Fruit fly (Drosophila melanogaster) whole organism, embryonic: ENCODE results near the gene ZnT86D.

Source experiments
- ATbp ChIP-seq: fragments of 200-800 bp; sonication (Bioruptor generic); optimal IDR thresholded peaks from 2 replicates; lab custom pipeline; 2017; ENCODE audit warnings: missing biosample characterization, mild to moderate bottlenecking, missing genetic modification characterization, missing genetic modification reagents
- Abd-B ChIP-seq: fragments of 200-800 bp; sonication (Bioruptor generic); optimal IDR thresholded peaks from 2 replicates; lab custom pipeline; 2018; ENCODE audit warnings: missing biosample characterization, mild to moderate bottlenecking, missing genetic modification characterization, moderate library complexity
- Asciz ChIP-seq: fragments of 200-800 bp; sonication (Bioruptor generic); optimal IDR thresholded peaks from 2 replicates; lab custom pipeline; 2017; ENCODE audit warnings: missing biosample characterization, mild to moderate bottlenecking, missing genetic modification characterization, missing genetic modification reagents
- B-H1 ChIP-seq: fragments of 200-800 bp; sonication (Bioruptor generic); IDR thresholded peaks from 3 replicates; pipeline ENCODE4 v1.3.6; 2022; ENCODE audit warnings: missing biosample characterization, missing genetic modification characterization
- CG10274 ChIP-seq: fragments of 200-800 bp; sonication (Bioruptor generic); optimal IDR thresholded peaks from 3 replicates; lab custom pipeline; 2017; ENCODE audit warnings: missing biosample characterization, mild to moderate bottlenecking, missing genetic modification characterization
- CG10543 ChIP-seq: fragments of 200-800 bp; sonication (Bioruptor generic); optimal IDR thresholded peaks from 3 replicates; lab custom pipeline; 2017; ENCODE audit warnings: missing biosample characterization, mild to moderate bottlenecking, missing genetic modification characterization, moderate library complexity
- CG12071 ChIP-seq: fragments of 200-800 bp; sonication (Bioruptor generic); optimal IDR thresholded peaks from 3 replicates; lab custom pipeline; 2018; ENCODE audit warnings: missing biosample characterization, mild to moderate bottlenecking, missing genetic modification characterization
- CG13287 ChIP-seq: fragments of 200-800 bp; sonication (Bioruptor generic); IDR thresholded peaks from 2 replicates; pipeline ENCODE4 v1.3.6; 2022; ENCODE audit warnings: missing biosample characterization, missing genetic modification characterization; ENCODE audit not compliant: partially characterized antibody
- CG13775 ChIP-seq: fragments of 200-800 bp; sonication (Bioruptor generic); optimal IDR thresholded peaks from 3 replicates; lab custom pipeline; 2017; ENCODE audit warnings: missing biosample characterization, mild to moderate bottlenecking, missing genetic modification characterization
- CG17359 ChIP-seq: fragments of 200-800 bp; sonication (Bioruptor generic); optimal IDR thresholded peaks from 3 replicates; lab custom pipeline; 2018; ENCODE audit warnings: missing biosample characterization, mild to moderate bottlenecking, missing genetic modification characterization, moderate library complexity
- CG17385 ChIP-seq: fragments of 200-800 bp; sonication (Bioruptor generic); optimal IDR thresholded peaks from 3 replicates; lab custom pipeline; 2018; ENCODE audit warnings: missing biosample characterization, mild to moderate bottlenecking, missing genetic modification characterization
- CG18764 ChIP-seq: fragments of 200-800 bp; sonication (Bioruptor generic); optimal IDR thresholded peaks from 3 replicates; lab custom pipeline; 2016; ENCODE audit warnings: missing biosample characterization, missing genetic modification characterization
- CG2678 ChIP-seq: fragments of 200-800 bp; sonication (Bioruptor generic); optimal IDR thresholded peaks from 3 replicates; lab custom pipeline; 2019; ENCODE audit warnings: missing biosample characterization, mild to moderate bottlenecking, missing genetic modification characterization, moderate library complexity
- CG30020 ChIP-seq: fragments of 200-800 bp; optimal IDR thresholded peaks from 2 replicates; lab custom pipeline; 2019; ENCODE audit warnings: missing biosample characterization, mild to moderate bottlenecking, missing genetic modification characterization, moderate library complexity
- CG6813 ChIP-seq: fragments of 200-800 bp; sonication (Bioruptor generic); optimal IDR thresholded peaks from 2 replicates; lab custom pipeline; 2017; ENCODE audit warnings: missing biosample characterization, missing genetic modification characterization, mild to moderate bottlenecking, moderate library complexity, missing genetic modification reagents
- CG7928 ChIP-seq: fragments of 200-800 bp; sonication (Bioruptor generic); optimal IDR thresholded peaks from 2 replicates; lab custom pipeline; 2017; ENCODE audit warnings: missing biosample characterization, mild to moderate bottlenecking, missing genetic modification characterization
- CG8359 ChIP-seq: fragments of 200-800 bp; sonication (Bioruptor generic); optimal IDR thresholded peaks from 2 replicates; lab custom pipeline; 2017; ENCODE audit warnings: missing biosample characterization, mild to moderate bottlenecking, missing genetic modification characterization, borderline replicate concordance
- CG8388 ChIP-seq: fragments of 200-800 bp; sonication (Bioruptor generic); optimal IDR thresholded peaks from 2 replicates; lab custom pipeline; 2019; ENCODE audit warnings: missing biosample characterization, mild to moderate bottlenecking, missing genetic modification characterization, moderate library complexity
- Ets65A ChIP-seq: fragments of 200-800 bp; sonication (Bioruptor generic); peaks from one replicate; lab custom pipeline; 2016; ENCODE audit warnings: missing biosample characterization, missing genetic modification characterization
- HmgD ChIP-seq: fragments of 200-800 bp; sonication (Bioruptor generic); optimal IDR thresholded peaks from 3 replicates; lab custom pipeline; 2016; ENCODE audit warnings: missing biosample characterization, missing genetic modification characterization
- MTF-1 ChIP-seq: fragments of 200-800 bp; sonication (Bioruptor generic); optimal IDR thresholded peaks from 2 replicates; lab custom pipeline; 2018; ENCODE audit warnings: missing biosample characterization, mild to moderate bottlenecking, missing genetic modification characterization, borderline replicate concordance
- NFAT ChIP-seq: fragments of 200-800 bp; sonication (Bioruptor generic); IDR thresholded peaks from 2 replicates; pipeline ENCODE4 v1.3.6; 2022; ENCODE audit warnings: missing biosample characterization, missing genetic modification characterization
- Nf-YC ChIP-seq: fragments of 200-800 bp; optimal IDR thresholded peaks from 3 replicates; lab custom pipeline; 2019; ENCODE audit warnings: missing biosample characterization, mild to moderate bottlenecking, missing genetic modification characterization, moderate library complexity
- Ssrp ChIP-seq: fragments of 200-800 bp; sonication (Bioruptor generic); optimal IDR thresholded peaks from 2 replicates; lab custom pipeline; 2018; ENCODE audit warnings: missing biosample characterization, mild to moderate bottlenecking, missing genetic modification characterization, moderate library complexity
- Usf ChIP-seq: fragments of 200-800 bp; sonication (Bioruptor generic); optimal IDR thresholded peaks from 2 replicates; lab custom pipeline; 2017; ENCODE audit warnings: missing genotype, missing biosample characterization, missing genetic modification characterization
- abd-A ChIP-seq: fragments of 200-800 bp; sonication (Bioruptor generic); optimal IDR thresholded peaks from 3 replicates; lab custom pipeline; 2019; ENCODE audit warnings: missing biosample characterization, mild to moderate bottlenecking, missing genetic modification characterization, moderate library complexity
- aop ChIP-seq: fragments of 200-800 bp; sonication (Bioruptor generic); IDR thresholded peaks from 2 replicates; pipeline ENCODE4 v1.3.6; 2022; ENCODE audit warnings: missing biosample characterization, missing genetic modification characterization
- ara ChIP-seq: fragments of 200-800 bp; sonication (Bioruptor generic); IDR thresholded peaks from 2 replicates; pipeline ENCODE4 v1.3.6; 2022; ENCODE audit warnings: missing biosample characterization, missing genetic modification characterization
- cg ChIP-seq: fragments of 200-800 bp; sonication (Bioruptor generic); optimal IDR thresholded peaks from 3 replicates; lab custom pipeline; 2019; ENCODE audit warnings: missing biosample characterization, mild to moderate bottlenecking, missing genetic modification characterization, moderate library complexity
- chinmo ChIP-seq: fragments of 200-800 bp; sonication (Bioruptor generic); IDR thresholded peaks from 4 replicates; pipeline ENCODE4 v1.3.6; 2022; ENCODE audit warnings: missing biosample characterization, missing genetic modification characterization; ENCODE audit not compliant: partially characterized antibody
- crp ChIP-seq, 2 experiments: fragments of 200-800 bp; sonication (Bioruptor generic); optimal IDR thresholded peaks; 2 replicates in 1 of 2; 3 replicates in 1 of 2; lab custom pipeline; 2017; ENCODE audit warnings: missing biosample characterization in 2 of 2, missing genetic modification characterization in 2 of 2, mild to moderate bottlenecking in 1 of 2, moderate library complexity in 1 of 2
- dati ChIP-seq: fragments of 200-800 bp; sonication (Bioruptor generic); IDR thresholded peaks from 2 replicates; pipeline ENCODE4 v1.3.6; 2022; ENCODE audit warnings: missing biosample characterization, missing genetic modification characterization
- dimm ChIP-seq: fragments of 200-800 bp; sonication (Bioruptor generic); IDR thresholded peaks from 2 replicates; pipeline ENCODE4 v1.3.6; 2022; ENCODE audit warnings: missing biosample characterization, missing genetic modification characterization
- dmrt11E ChIP-seq: fragments of 200-800 bp; sonication (Bioruptor generic); optimal IDR thresholded peaks from 3 replicates; lab custom pipeline; 2018; ENCODE audit warnings: missing biosample characterization, mild to moderate bottlenecking, missing genetic modification characterization, moderate library complexity
- exex ChIP-seq: fragments of 200-800 bp; sonication (Bioruptor generic); optimal IDR thresholded peaks from 4 replicates; lab custom pipeline; 2018; ENCODE audit warnings: missing biosample characterization, mild to moderate bottlenecking, missing genetic modification characterization, moderate library complexity
- lov ChIP-seq, 2 experiments: fragments of 200-800 bp in 1 of 2; fragments of >200 bp in 1 of 2; sonication (Bioruptor generic) in 1 of 2; IDR thresholded peaks in 1 of 2; optimal IDR thresholded peaks in 1 of 2; 2 replicates in 1 of 2; 3 replicates in 1 of 2; pipeline versions ENCODE4 v1.3.6 to Lab custom; 2017 to 2022; ENCODE audit warnings: missing biosample characterization in 1 of 2, missing genetic modification characterization in 1 of 2
- maf-S ChIP-seq: fragments of 200-800 bp; sonication (Bioruptor generic); optimal IDR thresholded peaks from 2 replicates; lab custom pipeline; 2016; ENCODE audit warnings: missing biosample characterization, missing genetic modification characterization
- mirr ChIP-seq: fragments of 200-800 bp; sonication (Bioruptor generic); optimal IDR thresholded peaks from 3 replicates; lab custom pipeline; 2018; ENCODE audit warnings: missing biosample characterization, mild to moderate bottlenecking, missing genetic modification characterization
- nom ChIP-seq: fragments of 200-800 bp; sonication (Bioruptor generic); optimal IDR thresholded peaks from 2 replicates; lab custom pipeline; 2017; ENCODE audit warnings: missing biosample characterization, missing genetic modification characterization, mild to moderate bottlenecking, moderate library complexity, missing genetic modification reagents
- pan ChIP-seq, 4 experiments: fragments of >200 bp in 3 of 4; fragments of 200-800 bp in 1 of 4; sonication (Bioruptor generic) in 1 of 4; optimal IDR thresholded peaks in 3 of 4; IDR thresholded peaks in 1 of 4; 2 replicates each; pipeline versions ENCODE4 v1.3.6 to Lab custom; 2017 to 2022; ENCODE audit warnings: missing biosample characterization in 2 of 4, missing genetic modification characterization in 2 of 4, mixed read lengths in 1 of 4
- phol ChIP-seq: fragments of 200-800 bp; sonication (Bioruptor generic); optimal IDR thresholded peaks from 3 replicates; lab custom pipeline; 2018; ENCODE audit warnings: missing biosample characterization, mild to moderate bottlenecking, missing genetic modification characterization, moderate library complexity
- slou ChIP-seq: fragments of 200-800 bp; sonication (Bioruptor generic); optimal IDR thresholded peaks from 3 replicates; lab custom pipeline; 2016; ENCODE audit warnings: missing biosample characterization, missing genetic modification characterization
- ssp ChIP-seq: fragments of 200-800 bp; sonication (Bioruptor generic); IDR thresholded peaks from 2 replicates; pipeline ENCODE4 v1.3.6; 2022; ENCODE audit warnings: missing biosample characterization, missing genetic modification characterization
- stc ChIP-seq: fragments of 200-800 bp; sonication (Bioruptor generic); IDR thresholded peaks from 2 replicates; pipeline ENCODE4 v1.3.6; 2022; ENCODE audit warnings: missing biosample characterization, missing genetic modification characterization
- vfl ChIP-seq: fragments of 200-800 bp; sonication (Bioruptor generic); optimal IDR thresholded peaks from 2 replicates; lab custom pipeline; 2016; ENCODE audit warnings: missing biosample characterization, missing genetic modification characterization
- wek ChIP-seq: fragments of 200-800 bp; sonication (Bioruptor generic); optimal IDR thresholded peaks from 3 replicates; lab custom pipeline; 2018; ENCODE audit warnings: missing biosample characterization, mild to moderate bottlenecking, missing genetic modification characterization, moderate library complexity
- zen ChIP-seq: fragments of 200-800 bp; sonication (Bioruptor generic); optimal IDR thresholded peaks from 3 replicates; lab custom pipeline; 2018; ENCODE audit warnings: missing biosample characterization, mild to moderate bottlenecking, missing genetic modification characterization, moderate library complexity

The ZnT86D gene

DNA sequence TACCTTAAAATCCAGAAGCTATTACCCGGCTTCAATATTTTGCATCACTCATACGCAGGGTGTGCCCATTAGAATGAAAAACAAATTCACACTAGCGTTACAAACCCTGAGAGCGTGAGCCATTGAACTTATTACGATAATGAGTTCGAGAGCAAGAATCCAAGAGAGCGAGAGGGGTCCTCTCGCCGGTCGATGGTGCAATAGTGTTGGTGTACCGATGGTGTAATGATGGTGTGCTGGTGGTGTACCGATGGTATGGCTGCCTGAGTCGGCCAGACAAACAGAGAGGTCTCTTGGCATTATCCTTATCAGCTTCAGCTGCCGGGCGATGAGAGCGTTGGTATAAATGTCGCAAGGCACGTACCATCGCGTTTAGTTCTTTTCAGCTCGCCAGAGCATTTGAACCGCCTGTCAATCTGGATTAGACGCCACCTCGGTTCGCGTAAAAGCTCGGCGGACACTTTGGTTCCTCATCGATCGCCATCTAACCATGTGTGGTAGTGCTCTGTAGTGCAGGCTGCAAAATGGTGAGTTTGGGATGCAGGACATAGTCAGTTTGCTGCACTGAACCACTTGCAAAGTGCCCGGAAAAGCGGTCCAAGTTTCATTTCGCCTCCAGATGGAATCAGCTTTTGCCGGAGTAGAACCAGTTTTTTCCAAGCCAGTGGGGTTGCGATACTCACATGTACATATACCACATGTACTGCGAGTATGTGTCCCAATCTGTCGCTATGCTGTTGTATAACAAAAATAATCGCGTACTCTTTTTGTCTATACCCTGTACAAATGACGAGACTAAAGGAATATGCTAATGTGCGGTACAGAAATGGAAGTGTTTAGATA is 14.1 kb downstream of the ZnT86D start (continued):
- TF ChIP-seq vfl (GFP tag; lab: Kevin White, UChicago) (no peak), ATbp (peak; percentile 46), stc (0 out of 2 replicates have a peak, but pooled peaks have one; percentile 16), Abd-B (GFP tag; lab: Kevin White, UChicago) (no peak), CG30020 (tag; lab: Kevin White, UChicago) (no peak), cg (GFP tag; lab: Kevin White, UChicago) (peak; percentile 43), NFAT (GFP tag; lab: Robert Waterston, UW) (no peak), Usf (no peak), CG10274 (GFP tag; lab: Kevin White, UChicago) (no peak), slou (GFP tag; lab: Kevin White, UChicago) (no peak), CG13287 (GFP tag; lab: Robert Waterston, UW) (no peak), CG8388 (no peak), CG12071 (GFP tag; lab: Kevin White, UChicago) (peak; percentile 2), pan (optimal IDR thresholded peaks at IDR 0.05; lab: Kevin White, UChicago) (no peak), pan (GFP tag; optimal IDR thresholded peaks at IDR 0.05 in 1 of 2, IDR thresholded peaks at IDR 0.05 in 1 of 2) (no peak), abd-A (no peak), dmrt11E (tag; lab: Kevin White, UChicago) (no peak), HmgD (GFP tag; lab: Kevin White, UChicago) (no peak), lov (optimal IDR thresholded peaks at IDR 0.05; lab: Kevin White, UChicago) (no peak), lov (GFP tag; IDR thresholded peaks at IDR 0.05; lab: Robert Waterston, UW) (no peak), nom (GFP tag; lab: Kevin White, UChicago) (peak; percentile 1), crp (GFP tag; optimal IDR thresholded peaks at IDR 0.05; lab: Kevin White, UChicago) (no peak), Asciz (GFP tag; lab: Kevin White, UChicago) (no peak), Ets65A (GFP tag; lab: Kevin White, UChicago) (peak; percentile 25), phol (tag; lab: Kevin White, UChicago) (no peak), ara (no peak), CG2678 (tag; lab: Kevin White, UChicago) (no peak), dati (no peak), CG10543 (GFP tag; lab: Kevin White, UChicago) (peak; percentile 30), Nf-YC (no peak), CG6813 (no peak), mirr (GFP tag; lab: Kevin White, UChicago) (peak; percentile 65), dimm (GFP tag; lab: Robert Waterston, UW) (no peak), B-H1 (no peak), exex (tag; lab: Kevin White, UChicago) (no peak), ssp (GFP tag; lab: Robert Waterston, UW) (no peak), wek (peak; percentile 9), CG7928 (GFP tag; lab: Kevin White, UChicago) (no peak), CG13775 (GFP tag; lab: Kevin White, UChicago) (no peak), chinmo (GFP tag; lab: Robert Waterston, UW) (0 out of 4 replicates have a peak, but pooled peaks have one; percentile 34), CG8359 (GFP tag; lab: Kevin White, UChicago) (no peak), Ssrp (no peak), MTF-1 (GFP tag; lab: Kevin White, UChicago) (no peak), maf-S (no peak), CG18764 (GFP tag; lab: Kevin White, UChicago) (no peak), zen (tag; lab: Kevin White, UChicago) (no peak), CG17359 (tag; lab: Kevin White, UChicago) (no peak), aop (GFP tag; lab: Robert Waterston, UW) (no peak), CG17385 (GFP tag; lab: Kevin White, UChicago) (peak; percentile 41)
